Fruit fly (Drosophila melanogaster) whole organism, pupa: Measurements from ENCODE around the gene Strip.

Experiments
- CG13204 ChIP-seq: fragments of 200-800 bp; sonication (Bioruptor generic); optimal IDR thresholded peaks from 2 replicates; lab custom pipeline; 2018; ENCODE audit warnings: missing biosample characterization, mild to moderate bottlenecking, missing genetic modification characterization, moderate library complexity
- CG15710 ChIP-seq: fragments of 200-800 bp; sonication (Bioruptor generic); optimal IDR thresholded peaks from 2 replicates; lab custom pipeline; 2018; ENCODE audit warnings: missing biosample characterization, mild to moderate bottlenecking, missing genetic modification characterization, moderate library complexity
- D1 ChIP-seq: fragments of 200-800 bp; sonication (Bioruptor generic); optimal IDR thresholded peaks from 2 replicates; lab custom pipeline; 2018; ENCODE audit warnings: missing biosample characterization, mild to moderate bottlenecking, missing genetic modification characterization, moderate library complexity
- EcR ChIP-seq: fragments of 200-800 bp; sonication (Bioruptor generic); optimal IDR thresholded peaks from 3 replicates; lab custom pipeline; 2019; ENCODE audit warnings: missing biosample characterization, missing genetic modification characterization, mild to moderate bottlenecking, moderate library complexity, missing genetic modification reagents
- Pif1A ChIP-seq: fragments of 200-800 bp; sonication (Bioruptor generic); optimal IDR thresholded peaks from 3 replicates; lab custom pipeline; 2016; ENCODE audit warnings: missing biosample characterization, missing genetic modification characterization
- Pif1B ChIP-seq: fragments of 200-800 bp; sonication (Bioruptor generic); optimal IDR thresholded peaks from 3 replicates; lab custom pipeline; 2016; ENCODE audit warnings: missing biosample characterization, missing genetic modification characterization
- rn ChIP-seq: fragments of 200-800 bp; sonication (Bioruptor generic); IDR thresholded peaks from 2 replicates; pipeline ENCODE4 v1.3.6; 2022; ENCODE audit warnings: missing biosample characterization, missing genetic modification characterization

dm6 chr3L:3349825-3350123, 21.1 kb upstream of the Strip start:
- TF ChIP-seq EcR (GFP tag; lab: Kevin White, UChicago) (no peak), CG13204 (no peak), CG15710 (tag; lab: Kevin White, UChicago) (no peak), Pif1B (GFP tag; lab: Kevin White, UChicago) (no peak), D1 (no peak), Pif1A (GFP tag; lab: Kevin White, UChicago) (no peak), rn (GFP tag; lab: Robert Waterston, UW) (no peak)
